Worm (Caenorhabditis elegans) whole organism, midembryonic: ENCODE measurements around the gene F19C6.3.

Experiments used
- cog-1 ChIP-seq: sonication (generic microtip); optimal IDR thresholded peaks from 2 replicates; lab custom pipeline; 2016; ENCODE audit warnings: missing genetic modification characterization, missing compliant biosample characterization
- klf-2 ChIP-seq: fragments of 200-800 bp; sonication (Bioruptor generic); conservative IDR thresholded peaks from 2 replicates; pipeline ENCODE4 v1.3.6; 2022; ENCODE audit warnings: missing genetic modification reagents, missing genetic modification characterization, missing compliant biosample characterization

DNA sequence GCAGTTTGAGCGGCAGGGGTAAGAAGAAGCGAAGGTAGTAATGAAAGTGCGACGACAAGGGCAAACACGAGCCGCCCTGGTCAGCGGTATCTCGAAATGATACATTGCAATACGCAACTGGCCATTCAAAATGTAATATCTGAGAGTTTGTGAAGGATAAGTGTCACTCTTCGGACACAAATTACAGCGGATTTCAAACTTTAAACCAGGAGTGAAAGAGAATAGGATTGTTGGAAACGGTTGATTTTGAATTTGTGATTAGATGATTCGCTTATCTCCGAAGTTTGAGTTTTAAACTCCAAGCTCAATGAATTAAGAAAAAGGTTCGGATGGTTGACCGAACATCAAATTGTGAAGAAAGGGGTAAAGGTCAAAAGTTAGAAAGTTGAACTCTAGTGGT, 38.8 kb upstream of the F19C6.3 start, which contains the start of gene ZC374.2:
- TF ChIP-seq klf-2 (GFP tag; lab: Robert Waterston, UW) (no peak), cog-1 (tag; lab: Kevin White, UChicago) (no peak)
